Fruit fly (Drosophila melanogaster) whole organism, embryonic: ENCODE data around the gene pim.

ENCODE experiments used
- Ada2b ChIP-seq: fragments of 200-800 bp; sonication (Bioruptor generic); IDR thresholded peaks from 2 replicates; pipeline ENCODE4 v1.3.6; 2022; ENCODE audit warnings: missing biosample characterization, missing genetic modification characterization
- Awh ChIP-seq: fragments of 200-800 bp; sonication (Bioruptor generic); IDR thresholded peaks from 2 replicates; pipeline ENCODE4, ENCODE4 v1.3.6; 2022; ENCODE audit warnings: missing biosample characterization, missing genetic modification characterization
- Bgb ChIP-seq: fragments of 200-800 bp; sonication (Bioruptor generic); IDR thresholded peaks from 2 replicates; pipeline ENCODE4 v1.3.6; 2022; ENCODE audit warnings: missing biosample characterization, missing genetic modification characterization; ENCODE audit not compliant: partially characterized antibody
- Bteb2 ChIP-seq: fragments of 200-800 bp; sonication (Bioruptor generic); optimal IDR thresholded peaks from 2 replicates; lab custom pipeline; 2016; ENCODE audit warnings: missing biosample characterization, missing genetic modification characterization
- CG12659 ChIP-seq: fragments of 200-800 bp; sonication (Bioruptor generic); optimal IDR thresholded peaks from 3 replicates; lab custom pipeline; 2017; ENCODE audit warnings: mild to moderate bottlenecking, missing biosample characterization, missing genetic modification reagents, missing genetic modification characterization
- CG14710 ChIP-seq: fragments of 200-800 bp; sonication (Bioruptor generic); optimal IDR thresholded peaks from 3 replicates; lab custom pipeline; 2019; ENCODE audit warnings: missing biosample characterization, mild to moderate bottlenecking, missing genetic modification characterization, moderate library complexity
- CG14860 ChIP-seq: fragments of 200-800 bp; sonication (Bioruptor generic); IDR thresholded peaks from 3 replicates; pipeline ENCODE4 v1.3.6; 2022; ENCODE audit warnings: missing biosample characterization, missing genetic modification characterization; ENCODE audit not compliant: partially characterized antibody
- CG15269 ChIP-seq: fragments of 200-800 bp; sonication (Bioruptor generic); optimal IDR thresholded peaks from 2 replicates; lab custom pipeline; 2018; ENCODE audit warnings: missing biosample characterization, mild to moderate bottlenecking, missing genetic modification characterization, moderate library complexity
- CG16813 ChIP-seq: fragments of 200-800 bp; sonication (Bioruptor generic); IDR thresholded peaks from 3 replicates; pipeline ENCODE4 v1.3.6; 2022; ENCODE audit warnings: missing biosample characterization, missing genetic modification characterization; ENCODE audit not compliant: partially characterized antibody
- CG16863 ChIP-seq: fragments of 200-800 bp; sonication (Bioruptor generic); optimal IDR thresholded peaks from 3 replicates; lab custom pipeline; 2016; ENCODE audit warnings: missing biosample characterization, missing genetic modification characterization
- CG18262 ChIP-seq: fragments of 200-800 bp; optimal IDR thresholded peaks from 3 replicates; lab custom pipeline; 2019; ENCODE audit warnings: missing biosample characterization, mild to moderate bottlenecking, missing genetic modification characterization, moderate library complexity
- CG2712 ChIP-seq: fragments of 200-800 bp; optimal IDR thresholded peaks from 3 replicates; lab custom pipeline; 2019; ENCODE audit warnings: missing biosample characterization, mild to moderate bottlenecking, missing genetic modification characterization, moderate library complexity
- CG3163 ChIP-seq: fragments of 200-800 bp; sonication (Bioruptor generic); optimal IDR thresholded peaks from 3 replicates; lab custom pipeline; 2016; ENCODE audit warnings: missing biosample characterization, missing genetic modification characterization
- CG33557 ChIP-seq: fragments of 200-800 bp; sonication (Bioruptor generic); optimal IDR thresholded peaks from 2 replicates; lab custom pipeline; 2019; ENCODE audit warnings: missing biosample characterization, mild to moderate bottlenecking, missing genetic modification characterization, moderate library complexity
- CG34376 ChIP-seq: fragments of 200-800 bp; sonication (Bioruptor generic); optimal IDR thresholded peaks from 2 replicates; lab custom pipeline; 2018; ENCODE audit warnings: missing biosample characterization, mild to moderate bottlenecking, missing genetic modification characterization
- CG3995 ChIP-seq: fragments of 200-800 bp; sonication (Bioruptor generic); optimal IDR thresholded peaks from 3 replicates; lab custom pipeline; 2016; ENCODE audit warnings: missing biosample characterization, missing genetic modification characterization
- CG4404 ChIP-seq: fragments of 200-800 bp; sonication (Bioruptor generic); IDR thresholded peaks from 2 replicates; pipeline ENCODE4 v1.3.6; 2022; ENCODE audit warnings: missing biosample characterization, missing genetic modification characterization
- CG5245 ChIP-seq: fragments of 200-800 bp; sonication (Bioruptor generic); optimal IDR thresholded peaks from 3 replicates; lab custom pipeline; 2016; ENCODE audit warnings: missing biosample characterization, missing genetic modification characterization
- CG6813 ChIP-seq: fragments of 200-800 bp; sonication (Bioruptor generic); optimal IDR thresholded peaks from 2 replicates; lab custom pipeline; 2017; ENCODE audit warnings: missing biosample characterization, missing genetic modification characterization, mild to moderate bottlenecking, moderate library complexity, missing genetic modification reagents
- CG7556 ChIP-seq: fragments of 200-800 bp; sonication (Bioruptor generic); optimal IDR thresholded peaks from 2 replicates; lab custom pipeline; 2017; ENCODE audit warnings: missing biosample characterization, mild to moderate bottlenecking, missing genetic modification characterization
- CG8290 ChIP-seq, 3 experiments: fragments of 200-800 bp; sonication (Bioruptor generic); optimal IDR thresholded peaks; 2 replicates each; lab custom pipeline; 2016 to 2019; ENCODE audit warnings: missing biosample characterization in 3 of 3, missing genetic modification characterization in 3 of 3, mild to moderate bottlenecking in 2 of 3, moderate library complexity in 1 of 3
- Dad ChIP-seq: fragments of 200-800 bp; sonication (Bioruptor generic); optimal IDR thresholded peaks from 3 replicates; lab custom pipeline; 2016; ENCODE audit warnings: missing biosample characterization, missing genetic modification characterization
- Fer3 ChIP-seq: fragments of 200-800 bp; sonication (Bioruptor generic); optimal IDR thresholded peaks from 2 replicates; lab custom pipeline; 2018; ENCODE audit warnings: missing biosample characterization, mild to moderate bottlenecking, missing genetic modification characterization, moderate library complexity
- H2.0 ChIP-seq: fragments of 200-800 bp; sonication (Bioruptor generic); IDR thresholded peaks from 2 replicates; pipeline ENCODE4 v1.3.6; 2022; ENCODE audit warnings: missing biosample characterization, missing genetic modification characterization
- HHEX ChIP-seq: fragments of 200-800 bp; sonication (Bioruptor generic); optimal IDR thresholded peaks from 3 replicates; lab custom pipeline; 2017; ENCODE audit warnings: missing biosample characterization, mild to moderate bottlenecking, missing genetic modification characterization, missing genetic modification reagents
- MTF-1 ChIP-seq: fragments of 200-800 bp; sonication (Bioruptor generic); optimal IDR thresholded peaks from 2 replicates; lab custom pipeline; 2018; ENCODE audit warnings: missing biosample characterization, mild to moderate bottlenecking, missing genetic modification characterization, borderline replicate concordance
- Max ChIP-seq: fragments of 200-800 bp; sonication (Bioruptor generic); optimal IDR thresholded peaks from 2 replicates; lab custom pipeline; 2016; ENCODE audit warnings: missing biosample characterization, mild to moderate bottlenecking, missing genetic modification characterization
- Mrtf ChIP-seq: fragments of 200-800 bp; sonication (Bioruptor generic); IDR thresholded peaks from 3 replicates; pipeline ENCODE4 v1.3.6; 2022; ENCODE audit warnings: missing biosample characterization, missing genetic modification characterization
- Myb ChIP-seq: fragments of 200-800 bp; sonication (Bioruptor generic); optimal IDR thresholded peaks from 2 replicates; lab custom pipeline; 2016; ENCODE audit warnings: missing biosample characterization, missing genetic modification characterization
- Nf-YB ChIP-seq: fragments of 200-800 bp; sonication (Bioruptor generic); optimal IDR thresholded peaks from 3 replicates; lab custom pipeline; 2019; ENCODE audit warnings: missing biosample characterization, mild to moderate bottlenecking, missing genetic modification characterization, moderate library complexity
- Pdp1 ChIP-seq, 2 experiments: fragments of 200-800 bp; sonication (Bioruptor generic); optimal IDR thresholded peaks; 3 replicates each; lab custom pipeline; 2016; ENCODE audit warnings: missing biosample characterization in 2 of 2, missing genetic modification characterization in 2 of 2, mild to moderate bottlenecking in 1 of 2, moderate library complexity in 1 of 2
- Usf ChIP-seq: fragments of 200-800 bp; sonication (Bioruptor generic); optimal IDR thresholded peaks from 2 replicates; lab custom pipeline; 2017; ENCODE audit warnings: missing genotype, missing biosample characterization, missing genetic modification characterization
- az2 ChIP-seq: fragments of 200-800 bp; sonication (Bioruptor generic); optimal IDR thresholded peaks from 3 replicates; lab custom pipeline; 2016; ENCODE audit warnings: missing biosample characterization, missing genetic modification characterization
- chm ChIP-seq: fragments of 200-800 bp; sonication (Bioruptor generic); IDR thresholded peaks from 2 replicates; pipeline ENCODE4 v1.3.6; 2022; ENCODE audit warnings: missing biosample characterization, missing genetic modification characterization
- dmrt11E ChIP-seq: fragments of 200-800 bp; sonication (Bioruptor generic); optimal IDR thresholded peaks from 3 replicates; lab custom pipeline; 2018; ENCODE audit warnings: missing biosample characterization, mild to moderate bottlenecking, missing genetic modification characterization, moderate library complexity
- dmrt99B ChIP-seq: fragments of 200-800 bp; sonication (Bioruptor generic); optimal IDR thresholded peaks from 2 replicates; lab custom pipeline; 2018; ENCODE audit warnings: missing biosample characterization, mild to moderate bottlenecking, missing genetic modification characterization, moderate library complexity
- dysf ChIP-seq: fragments of 200-800 bp; sonication (Bioruptor generic); IDR thresholded peaks from 3 replicates; pipeline ENCODE4 v1.3.6; 2022; ENCODE audit warnings: missing biosample characterization, missing genetic modification characterization
- esg ChIP-seq: fragments of 200-800 bp; sonication (Bioruptor generic); conservative IDR thresholded peaks from 2 replicates; pipeline ENCODE4 v1.3.6; 2022; ENCODE audit warnings: missing biosample characterization, missing genetic modification characterization
- ewg ChIP-seq: fragments of 200-800 bp; sonication (Bioruptor generic); optimal IDR thresholded peaks from 3 replicates; lab custom pipeline; 2017; ENCODE audit warnings: mild to moderate bottlenecking, missing biosample characterization, missing genetic modification reagents, missing genetic modification characterization
- her ChIP-seq: fragments of 200-800 bp; sonication (Bioruptor generic); optimal IDR thresholded peaks from 2 replicates; lab custom pipeline; 2016; ENCODE audit warnings: missing biosample characterization, missing genetic modification characterization
- inv ChIP-seq: fragments of 200-800 bp; sonication (Bioruptor generic); IDR thresholded peaks from 2 replicates; pipeline ENCODE4 v1.3.6; 2022; ENCODE audit warnings: missing biosample characterization, missing genetic modification characterization; ENCODE audit not compliant: partially characterized antibody
- lilli ChIP-seq: fragments of 200-800 bp; sonication (Bioruptor generic); optimal IDR thresholded peaks from 3 replicates; lab custom pipeline; 2016; ENCODE audit warnings: missing biosample characterization, missing genetic modification characterization
- pros ChIP-seq: fragments of 200-800 bp; sonication (Bioruptor generic); optimal IDR thresholded peaks from 3 replicates; lab custom pipeline; 2019; ENCODE audit warnings: missing biosample characterization, mild to moderate bottlenecking, missing genetic modification characterization, moderate library complexity
- repo ChIP-seq: fragments of 200-800 bp; sonication (Bioruptor generic); optimal IDR thresholded peaks from 2 replicates; lab custom pipeline; 2016; ENCODE audit warnings: missing biosample characterization, missing genetic modification characterization
- sim ChIP-seq: fragments of 200-800 bp; sonication (Bioruptor generic); IDR thresholded peaks from 2 replicates; pipeline ENCODE4 v1.3.6; 2022; ENCODE audit warnings: missing biosample characterization, missing genetic modification characterization
- ssp ChIP-seq: fragments of 200-800 bp; sonication (Bioruptor generic); IDR thresholded peaks from 2 replicates; pipeline ENCODE4 v1.3.6; 2022; ENCODE audit warnings: missing biosample characterization, missing genetic modification characterization
- tin ChIP-seq: fragments of 200-800 bp; sonication (Bioruptor generic); optimal IDR thresholded peaks from 3 replicates; lab custom pipeline; 2016; ENCODE audit warnings: missing biosample characterization, missing genetic modification characterization
- vnd ChIP-seq: fragments of 200-800 bp; sonication (Bioruptor generic); IDR thresholded peaks from 3 replicates; pipeline ENCODE4 v1.3.6; 2022; ENCODE audit warnings: missing biosample characterization, missing genetic modification characterization; ENCODE audit not compliant: partially characterized antibody
- vvl ChIP-seq: fragments of 200-800 bp; sonication (Bioruptor generic); IDR thresholded peaks from 2 replicates; pipeline ENCODE4 v1.3.6; 2022; ENCODE audit warnings: missing biosample characterization, missing genetic modification characterization
- zen ChIP-seq: fragments of 200-800 bp; sonication (Bioruptor generic); optimal IDR thresholded peaks from 3 replicates; lab custom pipeline; 2018; ENCODE audit warnings: missing biosample characterization, mild to moderate bottlenecking, missing genetic modification characterization, moderate library complexity

pim gene

DNA sequence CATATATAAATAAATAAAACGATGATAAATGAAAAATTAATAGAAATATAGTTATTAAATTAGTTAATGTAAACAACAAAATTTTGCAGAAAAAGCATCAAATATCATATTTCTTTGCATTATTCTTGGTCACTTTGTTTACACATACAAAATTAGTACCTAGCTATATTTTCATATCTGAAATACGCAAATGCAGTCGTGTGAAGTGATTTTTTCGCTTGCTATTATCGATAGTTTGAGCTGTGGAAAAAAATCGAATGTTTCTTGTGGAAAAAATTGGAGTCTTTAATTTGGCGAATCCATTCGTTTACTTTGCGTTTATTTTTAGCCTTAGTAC lies 33.7 kb downstream of the pim start, which contains the start of gene Cnot4 (continued):
- TF ChIP-seq Nf-YB (GFP tag; lab: Kevin White, UChicago) (no peak), Max (GFP tag; lab: Kevin White, UChicago) (no peak), dmrt11E (peak; percentile 36), CG7556 (GFP tag; lab: Kevin White, UChicago) (no peak), esg (GFP tag; lab: Robert Waterston, UW) (no peak), tin (GFP tag; lab: Kevin White, UChicago) (no peak), lilli (no peak), Bgb (GFP tag; lab: Robert Waterston, UW) (no peak; the same call in 1 of the 2 replicates), CG3163 (GFP tag; lab: Kevin White, UChicago) (no peak), vvl (peak; percentile 14; the same call in 1 of the 2 replicates), vnd (GFP tag; lab: Robert Waterston, UW) (no peak), CG2712 (tag; lab: Kevin White, UChicago) (peak; percentile 36), ewg (GFP tag; lab: Kevin White, UChicago) (no peak), H2.0 (GFP tag; lab: Robert Waterston, UW) (no peak), inv (GFP tag; lab: Robert Waterston, UW) (0 out of 2 replicates have a peak, but pooled peaks have one; percentile 30), ssp (GFP tag; lab: Robert Waterston, UW) (no peak), Ada2b (GFP tag; lab: Robert Waterston, UW) (no peak), CG5245 (GFP tag; lab: Kevin White, UChicago) (no peak), sim (GFP tag; lab: Robert Waterston, UW) (no peak), HHEX (GFP tag; lab: Kevin White, UChicago) (no peak), CG18262 (tag; lab: Kevin White, UChicago) (peak; percentile 30), Usf (no peak), Awh (GFP tag; lab: Robert Waterston, UW) (no peak), CG3995 (peak; percentile 96), CG14860 (GFP tag; lab: Robert Waterston, UW) (no peak), CG16863 (GFP tag; lab: Kevin White, UChicago) (no peak), repo (GFP tag; lab: Kevin White, UChicago) (no peak), Fer3 (tag; lab: Kevin White, UChicago) (no peak), CG14710 (tag; lab: Kevin White, UChicago) (peak; percentile 63), CG8290 (GFP tag; optimal IDR thresholded peaks at IDR 0.05; lab: Kevin White, UChicago) (peak; percentile 10), CG8290 (tag; optimal IDR thresholded peaks at IDR 0.05; lab: Kevin White, UChicago) (no peak), Myb (no peak), CG33557 (GFP tag; lab: Kevin White, UChicago) (no peak), her (no peak), Mrtf (GFP tag; lab: Robert Waterston, UW) (no peak), Bteb2 (GFP tag; lab: Kevin White, UChicago) (no peak), Dad (GFP tag; lab: Kevin White, UChicago) (no peak), Pdp1 (GFP tag; optimal IDR thresholded peaks at IDR 0.05; lab: Kevin White, UChicago) (no peak), CG15269 (no peak), CG34376 (GFP tag; lab: Kevin White, UChicago) (no peak), CG4404 (GFP tag; lab: Robert Waterston, UW) (no peak), pros (GFP tag; lab: Kevin White, UChicago) (no peak), MTF-1 (GFP tag; lab: Kevin White, UChicago) (no peak), CG6813 (GFP tag; lab: Kevin White, UChicago) (no peak), dysf (GFP tag; lab: Robert Waterston, UW) (no peak), zen (tag; lab: Kevin White, UChicago) (peak; percentile 16), chm (no peak), dmrt99B (tag; lab: Kevin White, UChicago) (no peak), CG16813 (peak; percentile 46; the same call in 1 of the 3 replicates), CG12659 (GFP tag; lab: Kevin White, UChicago) (no peak), az2 (no peak)
